Worm (Caenorhabditis elegans): ENCODE results near the gene Y116A8B.4.

- TF ChIP-seq Y116A8C.19 (tag; optimal IDR thresholded peaks at IDR 0.05; ENCODE audit: borderline replicate concordance) (no peak), unc-62 (GFP tag; optimal IDR thresholded peaks at IDR 0.05) (no peak), nhr-76 (tag; optimal IDR thresholded peaks at IDR 0.05) (no peak), egl-27 (tag; optimal IDR thresholded peaks at IDR 0.05) (no peak), unc-86 (tag; optimal IDR thresholded peaks at IDR 0.05) (no peak), nhr-77 (tag; optimal IDR thresholded peaks at IDR 0.05) (no peak), nhr-84 (tag; optimal IDR thresholded peaks at IDR 0.05) (no peak), ama-1 (optimal IDR thresholded peaks at IDR 0.05) (no peak)
Measured at ce11 chrIV:17199706-17200105, 23.9 kb upstream of the Y116A8B.4 start.

Measured in whole organism, L1 larva.